Fruit fly (Drosophila melanogaster) whole organism, embryonic: ENCODE measurements around the gene mRpS10.

Source experiments
- Atf3 ChIP-seq: fragments of 200-800 bp; sonication (Bioruptor generic); optimal IDR thresholded peaks from 3 replicates; lab custom pipeline; 2016; ENCODE audit warnings: missing biosample characterization, missing genetic modification characterization
- Awh ChIP-seq: fragments of 200-800 bp; sonication (Bioruptor generic); IDR thresholded peaks from 2 replicates; pipeline ENCODE4, ENCODE4 v1.3.6; 2022; ENCODE audit warnings: missing biosample characterization, missing genetic modification characterization
- B-H2 ChIP-seq: fragments of 200-800 bp; sonication (Bioruptor generic); optimal IDR thresholded peaks from 2 replicates; lab custom pipeline; 2018; ENCODE audit warnings: missing biosample characterization, mild to moderate bottlenecking, missing genetic modification characterization
- BtbVII ChIP-seq: fragments of 200-800 bp; sonication (Bioruptor generic); optimal IDR thresholded peaks from 3 replicates; lab custom pipeline; 2017; ENCODE audit warnings: missing biosample characterization, mild to moderate bottlenecking, missing genetic modification characterization
- Bteb2 ChIP-seq: fragments of 200-800 bp; sonication (Bioruptor generic); optimal IDR thresholded peaks from 2 replicates; lab custom pipeline; 2016; ENCODE audit warnings: missing biosample characterization, missing genetic modification characterization
- CG1233 ChIP-seq: fragments of 200-800 bp; sonication (Bioruptor generic); optimal IDR thresholded peaks from 4 replicates; lab custom pipeline; 2018; ENCODE audit warnings: missing biosample characterization, mild to moderate bottlenecking, missing genetic modification characterization
- CG14050 ChIP-seq: fragments of 200-800 bp; sonication (Bioruptor generic); IDR thresholded peaks from 3 replicates; pipeline ENCODE4 v1.3.6; 2022; ENCODE audit warnings: missing biosample characterization, missing genetic modification characterization
- CG16863 ChIP-seq: fragments of 200-800 bp; sonication (Bioruptor generic); optimal IDR thresholded peaks from 3 replicates; lab custom pipeline; 2016; ENCODE audit warnings: missing biosample characterization, missing genetic modification characterization
- CG18011 ChIP-seq: fragments of 200-800 bp; sonication (Bioruptor generic); optimal IDR thresholded peaks from 2 replicates; lab custom pipeline; 2017; ENCODE audit warnings: missing biosample characterization, missing genetic modification characterization, mild to moderate bottlenecking, moderate library complexity, missing genotype
- CG1832 ChIP-seq: fragments of 200-800 bp; sonication (Bioruptor generic); optimal IDR thresholded peaks from 2 replicates; lab custom pipeline; 2017; ENCODE audit warnings: missing biosample characterization, mild to moderate bottlenecking, missing genetic modification characterization, inconsistent platforms
- CG3065 ChIP-seq: fragments of 200-800 bp; sonication (Bioruptor generic); optimal IDR thresholded peaks from 2 replicates; lab custom pipeline; 2016; ENCODE audit warnings: missing biosample characterization, missing genetic modification characterization
- CG32532 ChIP-seq: fragments of 200-800 bp; sonication (Bioruptor generic); IDR thresholded peaks from 2 replicates; pipeline ENCODE4 v1.3.6; 2022; ENCODE audit warnings: missing biosample characterization, missing genetic modification characterization
- CG32772 ChIP-seq: fragments of 200-800 bp; sonication (Bioruptor generic); IDR thresholded peaks from 2 replicates; pipeline ENCODE4 v1.3.6; 2022; ENCODE audit warnings: missing biosample characterization, missing genetic modification characterization
- CG3838 ChIP-seq: fragments of 200-800 bp; sonication (Bioruptor generic); optimal IDR thresholded peaks from 3 replicates; lab custom pipeline; 2016; ENCODE audit warnings: missing biosample characterization, missing genetic modification characterization
- CG4282 ChIP-seq: fragments of 200-800 bp; sonication (Bioruptor generic); optimal IDR thresholded peaks from 2 replicates; lab custom pipeline; 2016; ENCODE audit warnings: missing biosample characterization, missing genetic modification characterization
- CG4328 ChIP-seq: fragments of 200-800 bp; sonication (Bioruptor generic); optimal IDR thresholded peaks from 3 replicates; lab custom pipeline; 2017; ENCODE audit warnings: missing biosample characterization, missing genetic modification reagents, missing genetic modification characterization
- CG43689 ChIP-seq: fragments of 200-800 bp; sonication (Bioruptor generic); IDR thresholded peaks from 2 replicates; pipeline ENCODE4 v1.3.6; 2022; ENCODE audit warnings: missing biosample characterization, missing genetic modification characterization
- CG4404 ChIP-seq: fragments of 200-800 bp; sonication (Bioruptor generic); IDR thresholded peaks from 2 replicates; pipeline ENCODE4 v1.3.6; 2022; ENCODE audit warnings: missing biosample characterization, missing genetic modification characterization
- CG6654 ChIP-seq: fragments of 200-800 bp; sonication (Bioruptor generic); optimal IDR thresholded peaks from 2 replicates; lab custom pipeline; 2017; ENCODE audit warnings: missing biosample characterization, mild to moderate bottlenecking, missing genetic modification characterization
- CG6813 ChIP-seq: fragments of 200-800 bp; sonication (Bioruptor generic); optimal IDR thresholded peaks from 2 replicates; lab custom pipeline; 2017; ENCODE audit warnings: missing biosample characterization, missing genetic modification characterization, mild to moderate bottlenecking, moderate library complexity, missing genetic modification reagents
- CG7745 ChIP-seq: fragments of 200-800 bp; sonication (Bioruptor generic); optimal IDR thresholded peaks from 2 replicates; lab custom pipeline; 2018; ENCODE audit warnings: missing biosample characterization, mild to moderate bottlenecking, missing genetic modification characterization, moderate library complexity
- CG7928 ChIP-seq: fragments of 200-800 bp; sonication (Bioruptor generic); optimal IDR thresholded peaks from 2 replicates; lab custom pipeline; 2017; ENCODE audit warnings: missing biosample characterization, mild to moderate bottlenecking, missing genetic modification characterization
- CG8089 ChIP-seq: fragments of 200-800 bp; sonication (Bioruptor generic); optimal IDR thresholded peaks from 3 replicates; lab custom pipeline; 2016; ENCODE audit warnings: missing biosample characterization, missing genetic modification characterization
- CG8478 ChIP-seq: fragments of >200 bp; optimal IDR thresholded peaks from 2 replicates; lab custom pipeline; 2018
- Camta ChIP-seq: fragments of 200-800 bp; sonication (Bioruptor generic); optimal IDR thresholded peaks from 2 replicates; lab custom pipeline; 2016; ENCODE audit warnings: missing biosample characterization, missing genetic modification characterization
- Dbx ChIP-seq: fragments of 200-800 bp; sonication (Bioruptor generic); IDR thresholded peaks from 3 replicates; pipeline ENCODE4 v1.3.6; 2022; ENCODE audit warnings: missing biosample characterization, missing genetic modification characterization
- Dek ChIP-seq: fragments of 200-800 bp; sonication (Bioruptor generic); optimal IDR thresholded peaks from 3 replicates; lab custom pipeline; 2019; ENCODE audit warnings: missing biosample characterization, mild to moderate bottlenecking, missing genetic modification characterization, moderate library complexity
- Fer2 ChIP-seq: fragments of 200-800 bp; sonication (Bioruptor generic); optimal IDR thresholded peaks from 2 replicates; lab custom pipeline; 2018; ENCODE audit warnings: missing biosample characterization, mild to moderate bottlenecking, missing genetic modification characterization, moderate library complexity
- Fer3 ChIP-seq: fragments of 200-800 bp; sonication (Bioruptor generic); optimal IDR thresholded peaks from 2 replicates; lab custom pipeline; 2018; ENCODE audit warnings: missing biosample characterization, mild to moderate bottlenecking, missing genetic modification characterization, moderate library complexity
- Gsc ChIP-seq: fragments of 200-800 bp; sonication (Bioruptor generic); IDR thresholded peaks from 2 replicates; pipeline ENCODE4 v1.3.6; 2022; ENCODE audit warnings: missing biosample characterization, missing genetic modification characterization
- Hand ChIP-seq: fragments of 200-800 bp; sonication (Bioruptor generic); optimal IDR thresholded peaks from 2 replicates; lab custom pipeline; 2017; ENCODE audit warnings: mild to moderate bottlenecking, missing biosample characterization, missing genetic modification reagents, missing genetic modification characterization
- HmgZ ChIP-seq: fragments of 200-800 bp; sonication (Bioruptor generic); optimal IDR thresholded peaks from 2 replicates; lab custom pipeline; 2018; ENCODE audit warnings: missing biosample characterization, mild to moderate bottlenecking, missing genetic modification characterization
- Hr78 ChIP-seq, 2 experiments: fragments of 200-800 bp in 1 of 2; fragments of >200 bp in 1 of 2; sonication (Bioruptor generic) in 1 of 2; optimal IDR thresholded peaks; 2 replicates each; lab custom pipeline; 2017 to 2019; ENCODE audit warnings: missing biosample characterization in 2 of 2, missing genetic modification characterization in 2 of 2, mild to moderate bottlenecking in 1 of 2, moderate library complexity in 1 of 2
- Lhr ChIP-seq: fragments of 200-800 bp; sonication (Bioruptor generic); optimal IDR thresholded peaks from 3 replicates; lab custom pipeline; 2017; ENCODE audit warnings: mild to moderate bottlenecking, missing biosample characterization, missing genetic modification reagents, missing genetic modification characterization
- Lim3 ChIP-seq: fragments of 200-800 bp; sonication (Bioruptor generic); IDR thresholded peaks from 2 replicates; pipeline ENCODE4 v1.3.6; 2022; ENCODE audit warnings: missing biosample characterization, missing genetic modification characterization
- bbx ChIP-seq: fragments of 200-800 bp; sonication (Bioruptor generic); IDR thresholded peaks from 2 replicates; pipeline ENCODE4 v1.3.6; 2022; ENCODE audit warnings: missing biosample characterization, missing genetic modification characterization; ENCODE audit not compliant: partially characterized antibody
- bigmax ChIP-seq: fragments of 200-800 bp; sonication (Bioruptor generic); optimal IDR thresholded peaks from 2 replicates; lab custom pipeline; 2018; ENCODE audit warnings: missing biosample characterization, mild to moderate bottlenecking, missing genetic modification characterization
- cg ChIP-seq: fragments of 200-800 bp; sonication (Bioruptor generic); optimal IDR thresholded peaks from 3 replicates; lab custom pipeline; 2019; ENCODE audit warnings: missing biosample characterization, mild to moderate bottlenecking, missing genetic modification characterization, moderate library complexity
- dmrt11E ChIP-seq: fragments of 200-800 bp; sonication (Bioruptor generic); optimal IDR thresholded peaks from 3 replicates; lab custom pipeline; 2018; ENCODE audit warnings: missing biosample characterization, mild to moderate bottlenecking, missing genetic modification characterization, moderate library complexity
- ems ChIP-seq: fragments of 200-800 bp; sonication (Bioruptor generic); optimal IDR thresholded peaks from 3 replicates; lab custom pipeline; 2016; ENCODE audit warnings: missing biosample characterization, missing genetic modification characterization
- gce ChIP-seq: fragments of 200-800 bp; sonication (Bioruptor generic); IDR thresholded peaks from 3 replicates; pipeline ENCODE4 v1.3.6; 2022; ENCODE audit warnings: missing biosample characterization, missing genetic modification characterization
- ham ChIP-seq: fragments of 200-800 bp; sonication (Bioruptor generic); IDR thresholded peaks from 2 replicates; pipeline ENCODE4 v1.3.6; 2022; ENCODE audit warnings: missing biosample characterization, missing genetic modification characterization
- luna ChIP-seq: fragments of 200-800 bp; sonication (Bioruptor generic); optimal IDR thresholded peaks from 2 replicates; lab custom pipeline; 2016; ENCODE audit warnings: missing biosample characterization, missing genetic modification characterization
- nerfin-2 ChIP-seq: fragments of 200-800 bp; sonication (Bioruptor generic); IDR thresholded peaks from 2 replicates; pipeline ENCODE4 v1.3.6; 2022; ENCODE audit warnings: missing biosample characterization, missing genetic modification characterization; ENCODE audit not compliant: partially characterized antibody
- nmo ChIP-seq: fragments of 200-800 bp; sonication (Bioruptor generic); optimal IDR thresholded peaks from 2 replicates; lab custom pipeline; 2018; ENCODE audit warnings: missing biosample characterization, mild to moderate bottlenecking, missing genetic modification characterization, moderate library complexity
- org-1 ChIP-seq: fragments of 200-800 bp; sonication (Bioruptor generic); optimal IDR thresholded peaks from 2 replicates; lab custom pipeline; 2017; ENCODE audit warnings: missing biosample characterization, missing genetic modification characterization
- tin ChIP-seq: fragments of 200-800 bp; sonication (Bioruptor generic); optimal IDR thresholded peaks from 3 replicates; lab custom pipeline; 2016; ENCODE audit warnings: missing biosample characterization, missing genetic modification characterization
- tup ChIP-seq: fragments of 200-800 bp; sonication (Bioruptor generic); optimal IDR thresholded peaks from 2 replicates; lab custom pipeline; 2016; ENCODE audit warnings: missing biosample characterization, mild to moderate bottlenecking, missing genetic modification characterization, moderate library complexity
- unpg ChIP-seq: fragments of 200-800 bp; sonication (Bioruptor generic); optimal IDR thresholded peaks from 3 replicates; lab custom pipeline; 2018; ENCODE audit warnings: missing biosample characterization, mild to moderate bottlenecking, missing genetic modification characterization, moderate library complexity
- zfh1 ChIP-seq: fragments of 200-800 bp; sonication (Bioruptor generic); IDR thresholded peaks from 3 replicates; pipeline ENCODE4 v1.3.6; 2022; ENCODE audit warnings: missing biosample characterization, missing genetic modification characterization

The mRpS10 gene

dm6 chr3R:15265406-15266040, 36.1 kb downstream of the mRpS10 start, which contains the start of gene ATPsynO (continued):
- TF ChIP-seq CG14050 (GFP tag; lab: Robert Waterston, UW) (no peak), gce (no peak), CG8478 (no peak), unpg (GFP tag; lab: Kevin White, UChicago) (no peak), nerfin-2 (GFP tag; lab: Robert Waterston, UW) (no peak), Bteb2 (GFP tag; lab: Kevin White, UChicago) (no peak), HmgZ (tag; lab: Kevin White, UChicago) (peak; percentile 76), CG32532 (0 out of 2 replicates have a peak, but pooled peaks have one; percentile 7), dmrt11E (tag; lab: Kevin White, UChicago) (peak; percentile 26), CG8089 (no peak), org-1 (GFP tag; lab: Kevin White, UChicago) (no peak), tup (no peak), ems (GFP tag; lab: Kevin White, UChicago) (no peak), CG3065 (GFP tag; lab: Kevin White, UChicago) (no peak), CG18011 (GFP tag; lab: Kevin White, UChicago) (no peak), bbx (GFP tag; lab: Robert Waterston, UW) (0 out of 2 replicates have a peak, but pooled peaks have one; percentile 41), Hr78 (GFP tag; optimal IDR thresholded peaks at IDR 0.05; lab: Kevin White, UChicago) (no peak), Dek (no peak), Lhr (GFP tag; lab: Kevin White, UChicago) (no peak), Fer2 (tag; lab: Kevin White, UChicago) (no peak), CG16863 (GFP tag; lab: Kevin White, UChicago) (no peak), CG6654 (GFP tag; lab: Kevin White, UChicago) (no peak), Gsc (GFP tag; lab: Robert Waterston, UW) (no peak), B-H2 (GFP tag; lab: Kevin White, UChicago) (peak; percentile 57), cg (no peak), BtbVII (GFP tag; lab: Kevin White, UChicago) (no peak), zfh1 (no peak), Fer3 (tag; lab: Kevin White, UChicago) (peak; percentile 23), CG1233 (GFP tag; lab: Kevin White, UChicago) (no peak), CG4282 (GFP tag; lab: Kevin White, UChicago) (no peak), CG7928 (GFP tag; lab: Kevin White, UChicago) (peak; percentile 99), bigmax (GFP tag; lab: Kevin White, UChicago) (peak; percentile 86), CG4328 (GFP tag; lab: Kevin White, UChicago) (no peak), Lim3 (GFP tag; lab: Robert Waterston, UW) (no peak), ham (GFP tag; lab: Robert Waterston, UW) (no peak), Atf3 (GFP tag; lab: Kevin White, UChicago) (no peak), nmo (GFP tag; lab: Kevin White, UChicago) (peak; percentile 63), Camta (GFP tag; lab: Kevin White, UChicago) (no peak), CG1832 (GFP tag; lab: Kevin White, UChicago) (no peak), CG7745 (tag; lab: Kevin White, UChicago) (no peak), CG4404 (GFP tag; lab: Robert Waterston, UW) (no peak), CG6813 (GFP tag; lab: Kevin White, UChicago) (no peak), tin (GFP tag; lab: Kevin White, UChicago) (peak; percentile 11), CG32772 (GFP tag; lab: Robert Waterston, UW) (no peak), luna (GFP tag; lab: Kevin White, UChicago) (no peak), Hand (GFP tag; lab: Kevin White, UChicago) (no peak), CG43689 (GFP tag; lab: Robert Waterston, UW) (no peak), Awh (GFP tag; lab: Robert Waterston, UW) (no peak), CG3838 (GFP tag; lab: Kevin White, UChicago) (no peak), Dbx (no peak)
